Fruit fly (Drosophila melanogaster) whole organism, embryonic: Measurements from ENCODE around the gene Tim17a2.
A peak's percentile ranks its signal among the peaks of the same experiment; 100 is the strongest.

Experiments used
- Ada2b ChIP-seq: fragments of 200-800 bp; sonication (Bioruptor generic); IDR thresholded peaks from 2 replicates; pipeline ENCODE4 v1.3.6; 2022; ENCODE audit warnings: missing biosample characterization, missing genetic modification characterization
- CG10565 ChIP-seq: fragments of 200-800 bp; sonication (Bioruptor generic); optimal IDR thresholded peaks from 3 replicates; lab custom pipeline; 2016; ENCODE audit warnings: missing biosample characterization, mild to moderate bottlenecking, missing genetic modification characterization
- CG12219 ChIP-seq: fragments of 200-800 bp; sonication (Bioruptor generic); optimal IDR thresholded peaks from 3 replicates; lab custom pipeline; 2018; ENCODE audit warnings: missing biosample characterization, mild to moderate bottlenecking, missing genetic modification characterization
- CG12299 ChIP-seq: fragments of 200-800 bp; sonication (Bioruptor generic); optimal IDR thresholded peaks from 2 replicates; lab custom pipeline; 2018; ENCODE audit warnings: missing biosample characterization, mild to moderate bottlenecking, missing genetic modification characterization
- CG15011 ChIP-seq: fragments of 200-800 bp; sonication (Bioruptor generic); optimal IDR thresholded peaks from 3 replicates; lab custom pipeline; 2018; ENCODE audit warnings: missing biosample characterization, mild to moderate bottlenecking, missing genetic modification characterization
- CG1529 ChIP-seq: fragments of 200-800 bp; sonication (Bioruptor generic); optimal IDR thresholded peaks from 3 replicates; lab custom pipeline; 2018; ENCODE audit warnings: missing biosample characterization, missing genetic modification characterization
- CG18599 ChIP-seq: fragments of 200-800 bp; sonication (Bioruptor generic); optimal IDR thresholded peaks from 3 replicates; lab custom pipeline; 2017; ENCODE audit warnings: missing biosample characterization, missing genetic modification characterization, mild to moderate bottlenecking, moderate library complexity, missing genetic modification reagents
- CG30020 ChIP-seq: fragments of 200-800 bp; optimal IDR thresholded peaks from 2 replicates; lab custom pipeline; 2019; ENCODE audit warnings: missing biosample characterization, mild to moderate bottlenecking, missing genetic modification characterization, moderate library complexity
- CG31388 ChIP-seq: fragments of 200-800 bp; sonication (Bioruptor generic); optimal IDR thresholded peaks from 2 replicates; lab custom pipeline; 2016; ENCODE audit warnings: missing biosample characterization, missing genetic modification characterization
- CG33557 ChIP-seq: fragments of 200-800 bp; sonication (Bioruptor generic); optimal IDR thresholded peaks from 2 replicates; lab custom pipeline; 2019; ENCODE audit warnings: missing biosample characterization, mild to moderate bottlenecking, missing genetic modification characterization, moderate library complexity
- CG34422 ChIP-seq: fragments of 200-800 bp; sonication (Bioruptor generic); IDR thresholded peaks from 3 replicates; pipeline ENCODE4 v1.3.6; 2022; ENCODE audit warnings: missing biosample characterization, missing genetic modification characterization
- CG4282 ChIP-seq: fragments of 200-800 bp; sonication (Bioruptor generic); optimal IDR thresholded peaks from 2 replicates; lab custom pipeline; 2016; ENCODE audit warnings: missing biosample characterization, missing genetic modification characterization
- CG5180 ChIP-seq: fragments of 200-800 bp; sonication (Bioruptor generic); optimal IDR thresholded peaks from 3 replicates; lab custom pipeline; 2017; ENCODE audit warnings: missing biosample characterization, missing genetic modification characterization, mild to moderate bottlenecking, moderate library complexity, missing genetic modification reagents
- CG6813 ChIP-seq: fragments of 200-800 bp; sonication (Bioruptor generic); optimal IDR thresholded peaks from 2 replicates; lab custom pipeline; 2017; ENCODE audit warnings: missing biosample characterization, missing genetic modification characterization, mild to moderate bottlenecking, moderate library complexity, missing genetic modification reagents
- CG7928 ChIP-seq: fragments of 200-800 bp; sonication (Bioruptor generic); optimal IDR thresholded peaks from 2 replicates; lab custom pipeline; 2017; ENCODE audit warnings: missing biosample characterization, mild to moderate bottlenecking, missing genetic modification characterization
- CHES-1-like ChIP-seq: fragments of 200-800 bp; sonication (Bioruptor generic); optimal IDR thresholded peaks from 2 replicates; lab custom pipeline; 2016; ENCODE audit warnings: missing biosample characterization, missing genetic modification characterization
- Dfd ChIP-seq, 2 experiments: fragments of >200 bp; optimal IDR thresholded peaks; 2 replicates each; lab custom pipeline; 2017; ENCODE audit warnings: missing biosample characterization in 2 of 2, missing genetic modification characterization in 2 of 2
- Fer2 ChIP-seq: fragments of 200-800 bp; sonication (Bioruptor generic); optimal IDR thresholded peaks from 2 replicates; lab custom pipeline; 2018; ENCODE audit warnings: missing biosample characterization, mild to moderate bottlenecking, missing genetic modification characterization, moderate library complexity
- Hmr ChIP-seq: fragments of 200-800 bp; sonication (Bioruptor generic); optimal IDR thresholded peaks from 3 replicates; lab custom pipeline; 2017; ENCODE audit warnings: mild to moderate bottlenecking, missing biosample characterization, missing genetic modification reagents, missing genetic modification characterization
- Hmx ChIP-seq: fragments of 200-800 bp; sonication (Bioruptor generic); optimal IDR thresholded peaks from 2 replicates; lab custom pipeline; 2016; ENCODE audit warnings: missing biosample characterization, missing genetic modification characterization
- Lhr ChIP-seq: fragments of 200-800 bp; sonication (Bioruptor generic); optimal IDR thresholded peaks from 3 replicates; lab custom pipeline; 2017; ENCODE audit warnings: mild to moderate bottlenecking, missing biosample characterization, missing genetic modification reagents, missing genetic modification characterization
- Myb ChIP-seq: fragments of 200-800 bp; sonication (Bioruptor generic); optimal IDR thresholded peaks from 2 replicates; lab custom pipeline; 2016; ENCODE audit warnings: missing biosample characterization, missing genetic modification characterization
- NK7.1 ChIP-seq: fragments of 200-800 bp; sonication (Bioruptor generic); optimal IDR thresholded peaks from 3 replicates; lab custom pipeline; 2016; ENCODE audit warnings: missing biosample characterization, missing genetic modification characterization
- Nf-YB ChIP-seq: fragments of 200-800 bp; sonication (Bioruptor generic); optimal IDR thresholded peaks from 3 replicates; lab custom pipeline; 2019; ENCODE audit warnings: missing biosample characterization, mild to moderate bottlenecking, missing genetic modification characterization, moderate library complexity
- NfI ChIP-seq: fragments of 200-800 bp; sonication (Bioruptor generic); optimal IDR thresholded peaks from 3 replicates; lab custom pipeline; 2018; ENCODE audit warnings: missing biosample characterization, mild to moderate bottlenecking, missing genetic modification characterization, moderate library complexity
- Oaz ChIP-seq: fragments of 200-800 bp; sonication (Bioruptor generic); IDR thresholded peaks from 2 replicates; pipeline ENCODE4 v1.3.6; 2022; ENCODE audit warnings: missing biosample characterization, missing genetic modification characterization
- Ptx1 ChIP-seq: fragments of 200-800 bp; sonication (Bioruptor generic); IDR thresholded peaks from 2 replicates; pipeline ENCODE4 v1.3.6; 2022; ENCODE audit warnings: missing biosample characterization, missing genetic modification characterization
- Ssrp ChIP-seq: fragments of 200-800 bp; sonication (Bioruptor generic); optimal IDR thresholded peaks from 2 replicates; lab custom pipeline; 2018; ENCODE audit warnings: missing biosample characterization, mild to moderate bottlenecking, missing genetic modification characterization, moderate library complexity
- Stat92E ChIP-seq, 3 experiments: fragments of >200 bp in 2 of 3; fragments of 200-800 bp in 1 of 3; sonication (Bioruptor generic) in 1 of 3; optimal IDR thresholded peaks; 2 replicates each; lab custom pipeline; 2017 to 2019; ENCODE audit warnings: missing biosample characterization in 3 of 3, missing genetic modification characterization in 3 of 3, mild to moderate bottlenecking in 1 of 3, moderate library complexity in 1 of 3
- Xrp1 ChIP-seq: fragments of 200-800 bp; sonication (Bioruptor generic); IDR thresholded peaks from 2 replicates; pipeline ENCODE4 v1.3.6; 2022; ENCODE audit warnings: missing biosample characterization, missing genetic modification characterization
- ab ChIP-seq: fragments of 200-800 bp; sonication (Bioruptor generic); optimal IDR thresholded peaks from 2 replicates; lab custom pipeline; 2016; ENCODE audit warnings: missing biosample characterization, missing genetic modification characterization
- cg ChIP-seq: fragments of 200-800 bp; sonication (Bioruptor generic); optimal IDR thresholded peaks from 3 replicates; lab custom pipeline; 2019; ENCODE audit warnings: missing biosample characterization, mild to moderate bottlenecking, missing genetic modification characterization, moderate library complexity
- corto ChIP-seq: fragments of 200-800 bp; sonication (Bioruptor generic); optimal IDR thresholded peaks from 2 replicates; lab custom pipeline; 2016; ENCODE audit warnings: missing biosample characterization, mild to moderate bottlenecking, missing genetic modification characterization, moderate library complexity
- da ChIP-seq: fragments of 200-800 bp; sonication (Bioruptor generic); optimal IDR thresholded peaks from 2 replicates; lab custom pipeline; 2016; ENCODE audit warnings: missing biosample characterization, missing genetic modification characterization
- dimm ChIP-seq: fragments of 200-800 bp; sonication (Bioruptor generic); IDR thresholded peaks from 2 replicates; pipeline ENCODE4 v1.3.6; 2022; ENCODE audit warnings: missing biosample characterization, missing genetic modification characterization
- dpn ChIP-seq, 2 experiments: fragments of 200-800 bp; sonication (Bioruptor generic); optimal IDR thresholded peaks; 3 replicates each; lab custom pipeline; 2016; ENCODE audit warnings: missing biosample characterization in 2 of 2, missing genetic modification characterization in 2 of 2
- gro ChIP-seq: fragments of 200-800 bp; sonication (Bioruptor generic); optimal IDR thresholded peaks from 2 replicates; lab custom pipeline; 2016; ENCODE audit warnings: missing biosample characterization, missing genetic modification characterization
- ken ChIP-seq: fragments of 200-800 bp; sonication (Bioruptor generic); IDR thresholded peaks from 3 replicates; pipeline ENCODE4 v1.3.6; 2022; ENCODE audit warnings: missing biosample characterization, missing genetic modification characterization
- nerfin-1 ChIP-seq: fragments of 200-800 bp; sonication (Bioruptor generic); optimal IDR thresholded peaks from 3 replicates; lab custom pipeline; 2019; ENCODE audit warnings: missing biosample characterization, mild to moderate bottlenecking, missing genetic modification characterization, moderate library complexity
- nerfin-2 ChIP-seq: fragments of 200-800 bp; sonication (Bioruptor generic); IDR thresholded peaks from 2 replicates; pipeline ENCODE4 v1.3.6; 2022; ENCODE audit warnings: missing biosample characterization, missing genetic modification characterization; ENCODE audit not compliant: partially characterized antibody
- peb ChIP-seq: fragments of 200-800 bp; sonication (Bioruptor generic); IDR thresholded peaks from 2 replicates; pipeline ENCODE4 v1.3.6; 2022; ENCODE audit warnings: missing biosample characterization, missing genetic modification characterization
- pum ChIP-seq: fragments of 200-800 bp; sonication (Bioruptor generic); optimal IDR thresholded peaks from 2 replicates; lab custom pipeline; 2016; ENCODE audit warnings: missing biosample characterization, missing genetic modification characterization
- salm ChIP-seq: fragments of 200-800 bp; sonication (Bioruptor generic); optimal IDR thresholded peaks from 2 replicates; lab custom pipeline; 2018; ENCODE audit warnings: missing biosample characterization, mild to moderate bottlenecking, missing genetic modification characterization
- shn ChIP-seq: fragments of 200-800 bp; sonication (Bioruptor generic); optimal IDR thresholded peaks from 3 replicates; lab custom pipeline; 2016; ENCODE audit warnings: missing biosample characterization, missing genetic modification characterization
- sim ChIP-seq: fragments of 200-800 bp; sonication (Bioruptor generic); IDR thresholded peaks from 2 replicates; pipeline ENCODE4 v1.3.6; 2022; ENCODE audit warnings: missing biosample characterization, missing genetic modification characterization
- slou ChIP-seq: fragments of 200-800 bp; sonication (Bioruptor generic); optimal IDR thresholded peaks from 3 replicates; lab custom pipeline; 2016; ENCODE audit warnings: missing biosample characterization, missing genetic modification characterization
- trh ChIP-seq: fragments of 200-800 bp; sonication (Bioruptor generic); optimal IDR thresholded peaks from 2 replicates; lab custom pipeline; 2016; ENCODE audit warnings: missing biosample characterization, missing genetic modification characterization
- twi ChIP-seq: fragments of 200-800 bp; optimal IDR thresholded peaks from 2 replicates; lab custom pipeline; 2019; ENCODE audit warnings: missing biosample characterization, mild to moderate bottlenecking, missing genetic modification characterization, moderate library complexity
- wor ChIP-seq: fragments of 200-800 bp; sonication (Bioruptor generic); IDR thresholded peaks from 2 replicates; pipeline ENCODE4 v1.3.6; 2022; ENCODE audit warnings: missing biosample characterization, missing genetic modification characterization
- yki ChIP-seq: fragments of >200 bp; optimal IDR thresholded peaks from 3 replicates; lab custom pipeline; 2018

Tim17a2 gene

DNA sequence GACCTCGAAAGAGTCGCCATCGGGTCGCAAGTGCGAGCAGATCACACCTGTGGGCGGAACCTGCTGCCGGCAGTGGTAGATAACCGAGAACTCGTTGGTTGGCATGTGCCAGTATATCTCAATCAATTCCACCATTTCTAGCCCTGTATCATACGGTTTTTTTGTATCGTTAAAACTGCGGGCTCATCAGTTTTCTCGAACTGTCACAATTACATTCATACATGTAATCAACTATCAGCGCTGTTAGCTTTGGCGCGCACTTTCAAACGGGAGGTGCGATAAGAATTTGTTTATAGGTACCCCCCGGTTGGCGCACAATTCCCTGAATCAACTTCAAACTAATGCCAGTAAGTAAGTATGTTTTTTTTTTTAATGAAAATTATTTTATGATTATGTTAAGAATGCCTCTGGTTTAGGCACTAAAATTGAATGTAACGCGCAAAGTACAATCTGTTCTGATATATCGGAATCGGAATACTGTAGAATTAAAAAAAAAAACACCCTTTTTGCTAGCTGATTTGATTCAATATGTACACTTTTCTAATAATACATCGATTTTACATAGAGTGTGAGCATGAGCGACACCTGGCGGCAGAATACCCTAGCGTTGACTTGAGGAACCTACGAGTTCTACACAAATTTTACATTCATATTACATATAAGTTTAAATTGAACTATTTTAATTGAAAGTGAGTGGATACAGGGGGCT, 36.3 kb upstream of the Tim17a2 start (continued):
- TF ChIP-seq corto, result no peak
- peak; percentile 36 for TF ChIP-seq CG18599
- TF ChIP-seq CG30020 (tag; lab: Kevin White, UChicago), result no peak
- no peak for TF ChIP-seq CG15011
- no peak for TF ChIP-seq CG12299 (tag; lab: Kevin White, UChicago)
- TF ChIP-seq peb, result no peak
- peak; percentile 75 for TF ChIP-seq Hmr (GFP tag; lab: Kevin White, UChicago)
- TF ChIP-seq dimm (GFP tag; lab: Robert Waterston, UW), result no peak
- no peak for TF ChIP-seq CG7928 (GFP tag; lab: Kevin White, UChicago)
- TF ChIP-seq nerfin-1 (tag; lab: Kevin White, UChicago), result no peak
- peak; percentile 43 for TF ChIP-seq Myb (GFP tag; lab: Kevin White, UChicago)
- no peak for TF ChIP-seq nerfin-2 (GFP tag; lab: Robert Waterston, UW)
- TF ChIP-seq trh (GFP tag; lab: Kevin White, UChicago), result peak; percentile 44
- peak; percentile 66 for TF ChIP-seq pum (GFP tag; lab: Kevin White, UChicago)
- TF ChIP-seq Nf-YB (GFP tag; lab: Kevin White, UChicago), result no peak
- TF ChIP-seq CHES-1-like (GFP tag; lab: Kevin White, UChicago), result peak; percentile 48
- TF ChIP-seq Stat92E (GFP tag; optimal IDR thresholded peaks at IDR 0.05; lab: Kevin White, UChicago), result peak in 1 of 3 experiments; percentile 26
- no peak for TF ChIP-seq twi (tag; lab: Kevin White, UChicago)
- TF ChIP-seq CG1529 (GFP tag; lab: Kevin White, UChicago), result no peak
- TF ChIP-seq yki (lab: Kevin White, UChicago), result no peak
- TF ChIP-seq salm (tag; lab: Kevin White, UChicago), result no peak
- TF ChIP-seq ken (GFP tag; lab: Robert Waterston, UW), result peak; percentile 13; the same call in 1 of the 3 replicates
- peak; percentile 5 for TF ChIP-seq slou (GFP tag; lab: Kevin White, UChicago)
- TF ChIP-seq CG4282 (GFP tag; lab: Kevin White, UChicago), result no peak
- peak; percentile 37 for TF ChIP-seq CG31388 (GFP tag; lab: Kevin White, UChicago)
- peak; percentile 39 for TF ChIP-seq gro (GFP tag; lab: Kevin White, UChicago)
- TF ChIP-seq Dfd (GFP tag; optimal IDR thresholded peaks at IDR 0.05; lab: Kevin White, UChicago), result no peak
- no peak for TF ChIP-seq Oaz
- TF ChIP-seq Hmx (GFP tag; lab: Kevin White, UChicago), result no peak
- TF ChIP-seq ab, result no peak
- no peak for TF ChIP-seq CG5180 (GFP tag; lab: Kevin White, UChicago)
- 0 out of 2 replicates have a peak, but pooled peaks have one; percentile 12 for TF ChIP-seq Xrp1
- TF ChIP-seq Ptx1 (GFP tag; lab: Robert Waterston, UW), result peak; percentile 74
- no peak for TF ChIP-seq da (GFP tag; lab: Kevin White, UChicago)
- TF ChIP-seq Fer2 (tag; lab: Kevin White, UChicago), result peak; percentile 4
- TF ChIP-seq NfI (GFP tag; lab: Kevin White, UChicago), result peak; percentile 63
- TF ChIP-seq sim (GFP tag; lab: Robert Waterston, UW), result no peak
- no peak for TF ChIP-seq CG12219
- no peak for TF ChIP-seq CG6813 (GFP tag; lab: Kevin White, UChicago)
- TF ChIP-seq cg (GFP tag; lab: Kevin White, UChicago), result no peak
- 0 out of 2 replicates have a peak, but pooled peaks have one; percentile 26 for TF ChIP-seq Ada2b (GFP tag; lab: Robert Waterston, UW)
- peak; percentile 70 for TF ChIP-seq CG34422 (GFP tag; lab: Robert Waterston, UW)
- peak; percentile 66 to 70 for TF ChIP-seq dpn (GFP tag; optimal IDR thresholded peaks at IDR 0.05; lab: Kevin White, UChicago)
- peak; percentile 21 for TF ChIP-seq Ssrp (tag; lab: Kevin White, UChicago)
- TF ChIP-seq Lhr (GFP tag; lab: Kevin White, UChicago), result peak; percentile 81
- peak; percentile 40 for TF ChIP-seq CG33557 (GFP tag; lab: Kevin White, UChicago)
- peak; percentile 4 for TF ChIP-seq CG10565 (GFP tag; lab: Kevin White, UChicago)
- no peak for TF ChIP-seq NK7.1 (GFP tag; lab: Kevin White, UChicago)
- TF ChIP-seq shn, result peak; percentile 38
- TF ChIP-seq wor (GFP tag; lab: Robert Waterston, UW), result no peak
